Worm (Caenorhabditis elegans): ENCODE data around the gene rpn-2.

rpn-2 gene

ce11 chrIII:6176172-6176571, 22.8 kb upstream of the rpn-2 start:
- TF ChIP-seq unc-39 (tag; optimal IDR thresholded peaks at IDR 0.05), result no peak
- no peak for TF ChIP-seq nhr-237 (tag; optimal IDR thresholded peaks at IDR 0.05)
- no peak for TF ChIP-seq elt-3 (tag; optimal IDR thresholded peaks at IDR 0.05)
- TF ChIP-seq unc-62 (GFP tag; optimal IDR thresholded peaks at IDR 0.05), result no peak
- no peak for TF ChIP-seq elt-1 (tag; optimal IDR thresholded peaks at IDR 0.05)
- no peak for TF ChIP-seq ZK546.5 (tag; optimal IDR thresholded peaks at IDR 0.05)
- TF ChIP-seq jun-1 (tag; optimal IDR thresholded peaks at IDR 0.05), result no peak
- TF ChIP-seq nhr-25 (tag; optimal IDR thresholded peaks at IDR 0.05), result no peak
- TF ChIP-seq R02D3.7 (tag; optimal IDR thresholded peaks at IDR 0.05), result no peak
- no peak for TF ChIP-seq ceh-28 (tag; optimal IDR thresholded peaks at IDR 0.05)
- no peak for TF ChIP-seq nfya-1 (tag; optimal IDR thresholded peaks at IDR 0.05; ENCODE audit: insufficient read depth)
- no peak for TF ChIP-seq elt-2 (tag; optimal IDR thresholded peaks at IDR 0.05)
- no peak for TF ChIP-seq nhr-67 (tag; optimal IDR thresholded peaks at IDR 0.05)

DNA sequence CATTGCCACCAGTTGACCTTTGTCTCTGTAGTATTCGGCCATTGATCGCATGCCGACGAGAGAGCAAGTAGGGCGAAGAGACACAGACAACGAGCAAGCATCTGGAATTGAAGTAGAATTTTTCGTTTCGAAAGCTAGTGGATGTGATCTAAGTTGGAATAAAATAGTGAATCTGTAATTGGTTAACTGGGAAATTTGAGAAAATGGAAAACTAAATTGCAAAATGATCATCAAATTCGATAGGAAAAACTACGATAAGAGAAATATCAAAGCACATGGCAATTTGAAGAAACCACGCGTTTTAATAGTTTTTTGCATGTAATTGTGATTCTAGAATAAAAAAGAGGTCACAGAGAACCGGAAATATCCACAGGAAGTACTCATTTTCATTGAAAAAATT, 22.2 kb upstream of the rpn-2 start, which contains the start of gene F42A10.6:
Gene F42A10.6 (minus strand): TSS at position 101 of the 400 bp plus-strand sequence.
- no peak for TF ChIP-seq nhr-11 (tag; optimal IDR thresholded peaks at IDR 0.05)
- TF ChIP-seq elt-2 (tag; optimal IDR thresholded peaks at IDR 0.05), result peak; percentile 27

DNA sequence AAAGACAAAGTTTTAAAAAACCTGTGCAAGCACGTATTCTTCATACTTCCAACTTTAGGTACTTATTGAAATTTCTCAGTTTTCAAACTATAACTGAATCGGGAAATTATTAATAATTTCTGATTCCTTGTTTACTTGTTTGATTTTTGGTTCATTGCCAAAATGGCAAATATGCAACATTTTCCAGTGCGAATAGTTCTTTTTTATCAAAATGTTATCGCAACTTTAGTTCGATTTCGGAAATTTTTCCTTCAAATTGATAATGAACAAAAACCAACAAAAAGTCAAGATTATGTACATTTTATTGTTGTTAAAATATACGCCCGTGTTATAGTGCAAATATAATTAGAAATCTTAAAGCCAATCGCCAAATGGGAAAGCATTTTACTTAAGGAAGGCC, 21.4 kb upstream of the rpn-2 start:
- TF ChIP-seq pqm-1 (tag; optimal IDR thresholded peaks at IDR 0.05), result no peak
- TF ChIP-seq nhr-237 (tag; optimal IDR thresholded peaks at IDR 0.05), result no peak
- TF ChIP-seq elt-3 (tag; optimal IDR thresholded peaks at IDR 0.05), result no peak
- TF ChIP-seq elt-1 (tag; optimal IDR thresholded peaks at IDR 0.05), result no peak
- no peak for TF ChIP-seq fkh-10 (GFP tag; optimal IDR thresholded peaks at IDR 0.05)
- no peak for TF ChIP-seq sea-2 (GFP tag; optimal IDR thresholded peaks at IDR 0.05)
- no peak for TF ChIP-seq fkh-2 (tag; optimal IDR thresholded peaks at IDR 0.05)
- no peak for TF ChIP-seq nhr-76 (tag; optimal IDR thresholded peaks at IDR 0.05)
- no peak for TF ChIP-seq ceh-28 (tag; optimal IDR thresholded peaks at IDR 0.05)
- TF ChIP-seq egl-5 (tag; optimal IDR thresholded peaks at IDR 0.05), result no peak
- TF ChIP-seq ceh-9 (tag; optimal IDR thresholded peaks at IDR 0.05), result no peak
- no peak for TF ChIP-seq mdl-1 (tag; optimal IDR thresholded peaks at IDR 0.05)
- no peak for TF ChIP-seq lsy-12 (tag; optimal IDR thresholded peaks at IDR 0.05)
- TF ChIP-seq pha-4 (tag; optimal IDR thresholded peaks at IDR 0.05), result peak; percentile 56
- TF ChIP-seq nhr-77 (tag; optimal IDR thresholded peaks at IDR 0.05), result no peak
- TF ChIP-seq elt-2 (tag; optimal IDR thresholded peaks at IDR 0.05), result peak; percentile 55

ce11 chrIII:6178586-6178985, 20.4 kb upstream of the rpn-2 start, which contains the start of gene F42A10.7:
Gene F42A10.7, minus strand, starts transcription at chrIII:6178686.
- no peak for TF ChIP-seq nhr-12 (tag; optimal IDR thresholded peaks at IDR 0.05)
- no peak for TF ChIP-seq ceh-82 (tag; optimal IDR thresholded peaks at IDR 0.05)
- no peak for TF ChIP-seq lin-39 (tag; optimal IDR thresholded peaks at IDR 0.05)
- TF ChIP-seq pqm-1 (tag; optimal IDR thresholded peaks at IDR 0.05), result no peak
- no peak for TF ChIP-seq nhr-237 (tag; optimal IDR thresholded peaks at IDR 0.05)
- TF ChIP-seq fkh-10 (GFP tag; optimal IDR thresholded peaks at IDR 0.05), result no peak
- no peak for TF ChIP-seq nhr-67 (tag; optimal IDR thresholded peaks at IDR 0.05)
- TF ChIP-seq elt-2 (tag; optimal IDR thresholded peaks at IDR 0.05), result no peak
- no peak for TF ChIP-seq nhr-76 (tag; optimal IDR thresholded peaks at IDR 0.05)
- no peak for TF ChIP-seq ZK546.5 (tag; optimal IDR thresholded peaks at IDR 0.05)
- TF ChIP-seq sea-2 (GFP tag; optimal IDR thresholded peaks at IDR 0.05), result no peak
- no peak for TF ChIP-seq nhr-77 (tag; optimal IDR thresholded peaks at IDR 0.05)
- no peak for TF ChIP-seq ama-1 (optimal IDR thresholded peaks at IDR 0.05)
- no peak for TF ChIP-seq unc-62 (GFP tag; optimal IDR thresholded peaks at IDR 0.05)
- TF ChIP-seq unc-39 (tag; optimal IDR thresholded peaks at IDR 0.05), result no peak
- TF ChIP-seq nhr-23 (tag; optimal IDR thresholded peaks at IDR 0.05), result no peak

DNA sequence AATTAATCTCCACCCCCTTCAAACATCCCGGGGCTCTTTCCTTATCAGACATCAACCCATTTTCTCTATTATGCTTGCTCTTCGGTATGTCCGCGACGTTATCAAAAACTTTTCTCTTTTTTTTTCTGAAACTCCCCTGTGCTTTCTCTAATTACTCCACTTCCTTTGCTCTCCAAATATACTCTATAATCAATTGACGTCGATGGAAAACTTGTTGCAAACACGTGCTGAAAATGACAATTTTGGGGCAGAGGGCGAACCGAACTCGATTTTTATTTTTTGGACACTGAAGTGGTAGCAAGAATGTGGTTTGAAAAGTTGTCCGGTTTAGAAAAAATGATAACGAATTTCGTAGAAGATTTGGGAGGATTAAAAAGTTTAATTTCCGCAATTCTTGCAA, 19.9 kb upstream of the rpn-2 start:
- no peak for TF ChIP-seq ceh-9 (tag; optimal IDR thresholded peaks at IDR 0.05)
- no peak for TF ChIP-seq lin-15B (tag; optimal IDR thresholded peaks at IDR 0.05)
- no peak for TF ChIP-seq nhr-237 (tag; optimal IDR thresholded peaks at IDR 0.05)
- no peak for TF ChIP-seq R02D3.7 (tag; optimal IDR thresholded peaks at IDR 0.05)
- no peak for TF ChIP-seq unc-62 (GFP tag; optimal IDR thresholded peaks at IDR 0.05)
- TF ChIP-seq mdl-1 (tag; optimal IDR thresholded peaks at IDR 0.05), result peak; percentile 9
- TF ChIP-seq nhr-67 (tag; optimal IDR thresholded peaks at IDR 0.05), result no peak
- peak; percentile 96 for TF ChIP-seq elt-2 (tag; optimal IDR thresholded peaks at IDR 0.05)
- TF ChIP-seq nhr-76 (tag; optimal IDR thresholded peaks at IDR 0.05), result no peak
- peak; percentile 69 for TF ChIP-seq jun-1 (tag; optimal IDR thresholded peaks at IDR 0.05)
- TF ChIP-seq skn-1 (tag; optimal IDR thresholded peaks at IDR 0.05), result no peak
- no peak for TF ChIP-seq ztf-4 (tag; optimal IDR thresholded peaks at IDR 0.05)
- TF ChIP-seq pha-4 (tag; optimal IDR thresholded peaks at IDR 0.05), result peak; percentile 62
- no peak for TF ChIP-seq nhr-77 (tag; optimal IDR thresholded peaks at IDR 0.05)
- TF ChIP-seq ceh-82 (tag; optimal IDR thresholded peaks at IDR 0.05), result no peak
- TF ChIP-seq ceh-28 (tag; optimal IDR thresholded peaks at IDR 0.05), result no peak
- no peak for TF ChIP-seq hmg-11 (tag; optimal IDR thresholded peaks at IDR 0.05)
- TF ChIP-seq pqm-1 (tag; optimal IDR thresholded peaks at IDR 0.05), result peak; percentile 95
- no peak for TF ChIP-seq lsy-12 (tag; optimal IDR thresholded peaks at IDR 0.05)
- no peak for TF ChIP-seq daf-12 (tag; optimal IDR thresholded peaks at IDR 0.05)

All from whole organism, L3 larva.